Fruit fly (Drosophila melanogaster): ENCODE data around the gene CG6216.
A peak's percentile ranks its signal among the peaks of the same experiment; 100 is the strongest.

Gene CG6216

dm6 chr3L:11118627-11119395, 31.8 kb downstream of the CG6216 start (continued):
- no peak for TF ChIP-seq CG4318 (GFP tag; optimal IDR thresholded peaks at IDR 0.05)
- TF ChIP-seq ss (GFP tag; optimal IDR thresholded peaks at IDR 0.05): peak; percentile 61 to 70
- peak; percentile 51 for TF ChIP-seq CG6276 (GFP tag; optimal IDR thresholded peaks at IDR 0.05)
- TF ChIP-seq Hr4 (GFP tag; optimal IDR thresholded peaks at IDR 0.05): peak; percentile 8
- no peak for TF ChIP-seq CG11294 (GFP tag; IDR thresholded peaks at IDR 0.05)
- TF ChIP-seq spab (GFP tag; optimal IDR thresholded peaks at IDR 0.05): no peak
- no peak for TF ChIP-seq Eip93F (GFP tag; optimal IDR thresholded peaks at IDR 0.05)
- TF ChIP-seq cyc (GFP tag; optimal IDR thresholded peaks at IDR 0.05): no peak
- peak; percentile 26 for TF ChIP-seq Hr38 (GFP tag; optimal IDR thresholded peaks at IDR 0.05)
- TF ChIP-seq CG6163 (GFP tag; IDR thresholded peaks at IDR 0.05): peak; percentile 56; the same call in 1 of the 3 replicates
- TF ChIP-seq Smox (GFP tag; optimal IDR thresholded peaks at IDR 0.05): no peak
- no peak for TF ChIP-seq CG10669 (GFP tag; optimal IDR thresholded peaks at IDR 0.05)
- TF ChIP-seq Ets96B (tag; optimal IDR thresholded peaks at IDR 0.05): no peak
- peak; percentile 44 for TF ChIP-seq CG6808 (GFP tag; optimal IDR thresholded peaks at IDR 0.05)
- no peak for TF ChIP-seq dac (GFP tag; optimal IDR thresholded peaks at IDR 0.05)
- peak; percentile 72 for TF ChIP-seq CG8119 (GFP tag; IDR thresholded peaks at IDR 0.05)
- TF ChIP-seq achi (GFP tag; optimal IDR thresholded peaks at IDR 0.05): peak; percentile 15
- TF ChIP-seq Gug (GFP tag; IDR thresholded peaks at IDR 0.05): no peak; the same call in 1 of the 2 replicates
- TF ChIP-seq CG16779 (tag; optimal IDR thresholded peaks at IDR 0.05): peak; percentile 63
- peak; percentile 75 for TF ChIP-seq Eip78C (GFP tag)
- TF ChIP-seq CG6854 (GFP tag; optimal IDR thresholded peaks at IDR 0.05): no peak
- no peak for TF ChIP-seq CG31627 (GFP tag; optimal IDR thresholded peaks at IDR 0.05)
- peak; percentile 53; the same call in 2 of the 3 replicates for TF ChIP-seq eg (GFP tag; IDR thresholded peaks at IDR 0.05)
- TF ChIP-seq Hr39 (GFP tag; optimal IDR thresholded peaks at IDR 0.05): no peak

dm6 chr3L:11117733-11118132, 32.9 kb downstream of the CG6216 start:
- TF ChIP-seq CG4318 (GFP tag; optimal IDR thresholded peaks at IDR 0.05): no peak
- no peak for TF ChIP-seq CG6163 (GFP tag; IDR thresholded peaks at IDR 0.05)
- TF ChIP-seq CG11762 (GFP tag; optimal IDR thresholded peaks at IDR 0.05; ENCODE audit: insufficient read depth): no peak
- no peak for TF ChIP-seq CG6276 (GFP tag; optimal IDR thresholded peaks at IDR 0.05)
- no peak for TF ChIP-seq CG6792 (GFP tag; optimal IDR thresholded peaks at IDR 0.05)
- no peak for TF ChIP-seq Hr38 (GFP tag; optimal IDR thresholded peaks at IDR 0.05)
- no peak for TF ChIP-seq CG1621 (tag; optimal IDR thresholded peaks at IDR 0.05)
- no peak for TF ChIP-seq Ets21C (GFP tag; optimal IDR thresholded peaks at IDR 0.05)
- TF ChIP-seq spab (GFP tag; optimal IDR thresholded peaks at IDR 0.05): no peak
- no peak for TF ChIP-seq dac (GFP tag; optimal IDR thresholded peaks at IDR 0.05)
- TF ChIP-seq acj6 (GFP tag; optimal IDR thresholded peaks at IDR 0.05): no peak
- TF ChIP-seq Gug (GFP tag; IDR thresholded peaks at IDR 0.05): no peak
- TF ChIP-seq CG8632 (GFP tag; optimal IDR thresholded peaks at IDR 0.05): no peak
- no peak for TF ChIP-seq Eip78C (GFP tag)

DNA sequence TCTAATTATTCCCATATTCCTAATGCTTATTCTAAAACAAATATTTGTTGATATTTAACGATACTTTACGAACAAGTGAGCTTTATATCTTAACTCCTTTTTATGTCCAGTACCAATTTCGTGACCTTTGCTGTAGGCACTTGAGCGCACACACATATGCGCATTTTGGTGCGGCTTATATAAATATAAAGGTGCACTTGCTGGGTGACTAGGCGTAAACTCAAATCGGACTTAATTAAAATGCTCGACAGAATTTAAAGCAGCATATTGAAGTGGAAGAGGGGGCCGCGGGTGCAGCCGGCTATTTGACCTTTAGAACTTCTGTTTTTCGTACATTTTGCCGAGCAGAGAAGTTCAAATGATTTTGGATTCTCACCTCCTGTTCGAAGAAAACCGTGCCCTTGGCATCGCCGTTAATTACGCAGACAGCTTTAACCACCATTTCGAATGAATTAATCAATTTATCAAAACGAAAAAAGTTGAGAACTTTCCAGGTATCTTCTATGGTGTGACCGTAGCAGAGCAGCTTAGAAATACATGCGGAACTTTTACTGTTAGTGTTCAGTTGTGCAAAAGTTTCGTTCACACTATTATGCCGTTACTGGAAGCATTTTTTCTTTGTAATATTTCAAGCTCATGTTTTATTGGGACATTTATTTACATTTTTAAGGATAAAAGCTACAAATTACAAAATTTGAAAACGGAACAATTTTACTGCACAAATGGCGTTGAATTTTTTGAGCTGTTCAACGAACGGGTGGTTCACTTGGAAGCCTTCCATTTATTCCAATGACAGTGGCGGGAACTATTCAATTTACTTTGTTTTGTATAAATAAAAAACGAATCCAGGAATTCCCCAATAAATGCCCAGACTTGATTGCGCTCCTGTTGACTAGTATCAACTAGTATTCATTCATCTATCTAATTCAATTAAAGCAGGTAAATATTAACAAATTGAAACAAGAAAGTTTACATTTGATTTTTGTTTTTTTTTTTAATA, 37.1 kb downstream of the CG6216 start, which contains the start of gene Sod1:
Sod1 (minus strand) TSS at position 543 of the 1,000 bp plus-strand sequence.
- TF ChIP-seq Eip75B (GFP tag; optimal IDR thresholded peaks at IDR 0.05) (no peak), esn (GFP tag; optimal IDR thresholded peaks at IDR 0.05) (peak; percentile 2), lz (GFP tag; optimal IDR thresholded peaks at IDR 0.05) (no peak), CG9139 (GFP tag; optimal IDR thresholded peaks at IDR 0.05) (peak; percentile 88), Hr38 (GFP tag; optimal IDR thresholded peaks at IDR 0.05) (no peak), CG4318 (GFP tag; optimal IDR thresholded peaks at IDR 0.05) (no peak), CG8119 (GFP tag; IDR thresholded peaks at IDR 0.05) (no peak; the same call in 2 of the 3 replicates), CG10669 (GFP tag; optimal IDR thresholded peaks at IDR 0.05) (peak; percentile 68), salr (GFP tag; optimal IDR thresholded peaks at IDR 0.05) (peak in 1 of 2 experiments; percentile 47), fkh (GFP tag; optimal IDR thresholded peaks at IDR 0.05) (peak; percentile 19), Ets96B (tag; optimal IDR thresholded peaks at IDR 0.05) (peak; percentile 26), OdsH (GFP tag; optimal IDR thresholded peaks at IDR 0.05) (no peak), Sox14 (GFP tag; optimal IDR thresholded peaks at IDR 0.05) (peak; percentile 58), acj6 (GFP tag; optimal IDR thresholded peaks at IDR 0.05) (no peak), svp (GFP tag) (peak; percentile 99), CG1621 (tag; optimal IDR thresholded peaks at IDR 0.05) (peak; percentile 61), CG6163 (GFP tag; IDR thresholded peaks at IDR 0.05) (no peak), topi (GFP tag; optimal IDR thresholded peaks at IDR 0.05) (no peak), CG11902 (GFP tag; optimal IDR thresholded peaks at IDR 0.05) (no peak), dac (GFP tag; optimal IDR thresholded peaks at IDR 0.05) (no peak), achi (GFP tag; optimal IDR thresholded peaks at IDR 0.05) (peak; percentile 25), Met (GFP tag; optimal IDR thresholded peaks at IDR 0.05) (no peak), CG31627 (GFP tag; optimal IDR thresholded peaks at IDR 0.05) (peak; percentile 3), Lpt (GFP tag; optimal IDR thresholded peaks at IDR 0.05) (peak; percentile 19)

All from whole organism, prepupa.